Worm (Caenorhabditis elegans): ENCODE measurements around the gene Y38E10A.14.

ce11 chrII:12577754-12578153, 46.6 kb downstream of the Y38E10A.14 start, which contains the start of gene clec-8:
- TF ChIP-seq pes-1 (GFP tag; IDR thresholded peaks at IDR 0.05) (no peak), flt-1 (GFP tag; IDR thresholded peaks at IDR 0.05) (no peak), ama-1 (optimal IDR thresholded peaks at IDR 0.05) (no peak), hmg-4 (GFP tag; optimal IDR thresholded peaks at IDR 0.05) (no peak), F13C5.2 (tag; optimal IDR thresholded peaks at IDR 0.05) (no peak), hmbx-1 (tag; optimal IDR thresholded peaks at IDR 0.05) (no peak), scrt-1 (GFP tag; IDR thresholded peaks at IDR 0.05) (no peak), tbx-11 (GFP tag; IDR thresholded peaks at IDR 0.05) (no peak), ceh-13 (GFP tag; optimal IDR thresholded peaks at IDR 0.05) (no peak), sea-1 (GFP tag; conservative IDR thresholded peaks at IDR 0.05) (no peak), B0310.2 (tag; optimal IDR thresholded peaks at IDR 0.05) (no peak), tra-4 (tag; optimal IDR thresholded peaks at IDR 0.05) (no peak), ets-7 (tag; optimal IDR thresholded peaks at IDR 0.05) (no peak), hnd-1 (tag; optimal IDR thresholded peaks at IDR 0.05) (no peak)
